Worm (Caenorhabditis elegans) whole organism, young adult: ENCODE data around the gene F18E3.12.

ENCODE experiments used
- B0035.1 ChIP-seq: sonication (generic microtip); optimal IDR thresholded peaks from 2 replicates; lab custom pipeline; 2016; ENCODE audit warnings: missing genetic modification characterization, mild to moderate bottlenecking, missing compliant biosample characterization, missing genotype, missing genetic modification reagents
- B0336.3 ChIP-seq: fragments of 200-800 bp; sonication (Bioruptor generic); IDR thresholded peaks from 2 replicates; pipeline ENCODE4 v1.3.6; 2022; ENCODE audit warnings: missing genetic modification characterization, missing compliant biosample characterization
- F23B12.7 ChIP-seq: sonication (generic microtip); optimal IDR thresholded peaks from 2 replicates; lab custom pipeline; 2017; ENCODE audit warnings: missing genetic modification characterization, mild to moderate bottlenecking, missing compliant biosample characterization, antibody characterized with exemption, moderate library complexity; ENCODE audit not compliant: insufficient read depth
- F33H1.4 ChIP-seq: fragments of 200-800 bp; sonication (Bioruptor generic); IDR thresholded peaks from 2 replicates; pipeline ENCODE4 v1.3.6; 2022; ENCODE audit warnings: missing genetic modification reagents, missing genetic modification characterization, missing compliant biosample characterization
- F37B4.10 ChIP-seq: fragments of 200-800 bp; sonication (Bioruptor generic); IDR thresholded peaks from 2 replicates; pipeline ENCODE4 v1.3.6; 2022; ENCODE audit warnings: missing genetic modification characterization, missing compliant biosample characterization
- F55B11.4 ChIP-seq: sonication (generic microtip); optimal IDR thresholded peaks from 2 replicates; lab custom pipeline; 2016; ENCODE audit warnings: missing compliant biosample characterization, missing genetic modification characterization, borderline replicate concordance; ENCODE audit not compliant: insufficient read depth
- F57C9.4 ChIP-seq: sonication (generic microtip); optimal IDR thresholded peaks from 2 replicates; lab custom pipeline; 2017; ENCODE audit warnings: mild to moderate bottlenecking, missing genetic modification characterization, missing compliant biosample characterization
- K12H6.12 ChIP-seq: fragments of 200-800 bp; sonication (Bioruptor generic); optimal IDR thresholded peaks from 2 replicates; lab custom pipeline; 2018; ENCODE audit warnings: mild to moderate bottlenecking, missing genetic modification characterization, missing compliant biosample characterization
- aptf-2 ChIP-seq: fragments of 200-800 bp; sonication (Bioruptor generic); conservative IDR thresholded peaks from 2 replicates; pipeline ENCODE4 v1.3.6; 2022; ENCODE audit warnings: missing genetic modification reagents, missing genetic modification characterization, missing compliant biosample characterization
- athp-1 ChIP-seq: sonication (generic microtip); optimal IDR thresholded peaks from 2 replicates; lab custom pipeline; 2017; ENCODE audit warnings: mild to moderate bottlenecking, missing genetic modification characterization, missing compliant biosample characterization
- attf-6 ChIP-seq: fragments of 200-800 bp; sonication (Bioruptor generic); IDR thresholded peaks from 2 replicates; pipeline ENCODE4 v1.3.6; 2022; ENCODE audit warnings: missing genetic modification reagents, missing genetic modification characterization, missing compliant biosample characterization
- bed-1 ChIP-seq: fragments of 200-800 bp; sonication (Bioruptor generic); IDR thresholded peaks from 2 replicates; pipeline ENCODE4 v1.3.6; 2022; ENCODE audit warnings: missing genetic modification reagents, missing genetic modification characterization, missing compliant biosample characterization
- cebp-1 ChIP-seq, 2 experiments: fragments of 200-800 bp in 1 of 2; sonication (Bioruptor generic) in 1 of 2; sonication (generic microtip) in 1 of 2; IDR thresholded peaks in 1 of 2; optimal IDR thresholded peaks in 1 of 2; 2 replicates each; pipeline versions ENCODE4 v1.3.6 to Lab custom; 2017 to 2022; ENCODE audit warnings: missing compliant biosample characterization in 2 of 2, missing genetic modification characterization in 2 of 2, mild to moderate bottlenecking in 1 of 2, missing genetic modification reagents in 1 of 2, moderate library complexity in 1 of 2
- ceh-100 ChIP-seq: fragments of 200-800 bp; sonication (Bioruptor generic); IDR thresholded peaks from 2 replicates; pipeline ENCODE4 v1.3.6; 2022; ENCODE audit warnings: missing genetic modification reagents, missing genetic modification characterization, missing compliant biosample characterization
- ceh-27 ChIP-seq: fragments of 200-800 bp; sonication (Bioruptor generic); optimal IDR thresholded peaks from 2 replicates; lab custom pipeline; 2018; ENCODE audit warnings: mild to moderate bottlenecking, missing genetic modification characterization, moderate library complexity, missing compliant biosample characterization
- ceh-40 ChIP-seq: fragments of 200-800 bp; sonication (Bioruptor generic); IDR thresholded peaks from 2 replicates; pipeline ENCODE4 v1.3.6; 2022; ENCODE audit warnings: missing genetic modification characterization, missing compliant biosample characterization
- ceh-58 ChIP-seq: fragments of 200-800 bp; sonication (Bioruptor generic); IDR thresholded peaks from 2 replicates; pipeline ENCODE4 v1.3.6; 2022; ENCODE audit warnings: missing genetic modification characterization, missing compliant biosample characterization
- ceh-79 ChIP-seq: sonication (generic microtip); optimal IDR thresholded peaks from 2 replicates; lab custom pipeline; 2017; ENCODE audit warnings: mild to moderate bottlenecking, missing genetic modification characterization, missing compliant biosample characterization
- chd-7 ChIP-seq: sonication (generic microtip); optimal IDR thresholded peaks from 2 replicates; lab custom pipeline; 2016; ENCODE audit warnings: mild to moderate bottlenecking, missing genetic modification characterization, moderate library complexity, missing compliant biosample characterization
- dpl-1 ChIP-seq: fragments of 150-350 bp; optimal IDR thresholded peaks from 2 replicates; lab custom pipeline; 2014; ENCODE audit warnings: missing biosample characterization, missing genetic modification reagents, missing genetic modification characterization
- hlh-12 ChIP-seq: sonication (generic microtip); optimal IDR thresholded peaks from 2 replicates; lab custom pipeline; 2016; ENCODE audit warnings: missing genetic modification characterization, missing compliant biosample characterization
- hlh-26 ChIP-seq: fragments of 200-800 bp; sonication (Bioruptor generic); conservative IDR thresholded peaks from 2 replicates; pipeline ENCODE4 v1.3.6; 2022; ENCODE audit warnings: missing genetic modification reagents, missing genetic modification characterization, missing compliant biosample characterization
- hmg-1.2 ChIP-seq: fragments of 200-800 bp; sonication (Bioruptor generic); IDR thresholded peaks from 2 replicates; pipeline ENCODE4 v1.3.6; 2022; ENCODE audit warnings: missing genetic modification reagents, missing genetic modification characterization, missing compliant biosample characterization
- let-607 ChIP-seq, 2 experiments: fragments of 200-800 bp in 1 of 2; sonication (Bioruptor generic) in 1 of 2; sonication (generic microtip) in 1 of 2; optimal IDR thresholded peaks; 2 replicates each; lab custom pipeline; 2016 to 2018; ENCODE audit warnings: mild to moderate bottlenecking in 2 of 2, missing compliant biosample characterization in 2 of 2, missing genetic modification characterization in 2 of 2, moderate library complexity in 2 of 2, missing genotype in 1 of 2
- lin-35 ChIP-seq, 3 experiments: fragments of 150-350 bp in 2 of 3; sonication (generic microtip) in 1 of 3; optimal IDR thresholded peaks; 2 replicates each; lab custom pipeline; 2014 to 2018; ENCODE audit warnings: missing biosample characterization in 3 of 3, missing genetic modification characterization in 3 of 3, missing genetic modification reagents in 3 of 3
- lin-40 ChIP-seq: sonication (generic microtip); optimal IDR thresholded peaks from 2 replicates; lab custom pipeline; 2016; ENCODE audit warnings: missing genetic modification characterization, mild to moderate bottlenecking, missing compliant biosample characterization, missing genotype, missing genetic modification reagents
- lin-54 ChIP-seq: fragments of 200-800 bp; sonication (Bioruptor generic); optimal IDR thresholded peaks from 2 replicates; lab custom pipeline; 2018; ENCODE audit warnings: mild to moderate bottlenecking, missing genetic modification characterization, missing compliant biosample characterization
- lsy-27 ChIP-seq: sonication (generic microtip); optimal IDR thresholded peaks from 2 replicates; lab custom pipeline; 2017; ENCODE audit warnings: missing genetic modification characterization, mild to moderate bottlenecking, missing compliant biosample characterization, antibody characterized with exemption, missing genotype, borderline replicate concordance; ENCODE audit not compliant: insufficient read depth
- madf-3 ChIP-seq: fragments of 200-800 bp; sonication (Bioruptor generic); IDR thresholded peaks from 2 replicates; pipeline ENCODE4 v1.3.6; 2022; ENCODE audit warnings: missing genetic modification reagents, missing genetic modification characterization, missing compliant biosample characterization
- nfya-1 ChIP-seq: sonication (generic microtip); optimal IDR thresholded peaks from 2 replicates; lab custom pipeline; 2017; ENCODE audit warnings: antibody characterized with exemption, missing compliant biosample characterization, missing genetic modification characterization, borderline replicate concordance; ENCODE audit not compliant: insufficient read depth
- nfyb-1 ChIP-seq: fragments of 200-800 bp; sonication (Bioruptor generic); IDR thresholded peaks from 2 replicates; pipeline ENCODE4 v1.3.6; 2022; ENCODE audit warnings: missing genetic modification reagents, missing genetic modification characterization, missing compliant biosample characterization
- nhr-120 ChIP-seq: fragments of 200-800 bp; sonication (Bioruptor generic); IDR thresholded peaks from 2 replicates; pipeline ENCODE4 v1.3.6; 2022; ENCODE audit warnings: missing genetic modification characterization, missing compliant biosample characterization
- nhr-80 ChIP-seq: sonication (generic microtip); optimal IDR thresholded peaks from 2 replicates; lab custom pipeline; 2016; ENCODE audit warnings: missing genetic modification characterization, missing compliant biosample characterization
- rec-8 ChIP-seq, 2 experiments: sonication (generic microtip); optimal IDR thresholded peaks; 2 replicates each; lab custom pipeline; 2016; ENCODE audit warnings: mild to moderate bottlenecking in 2 of 2, missing genetic modification characterization in 2 of 2, missing genetic modification reagents in 2 of 2, missing genotype in 2 of 2, missing biosample characterization in 1 of 2, missing compliant biosample characterization in 1 of 2, moderate library complexity in 1 of 2
- rpc-1 ChIP-seq, 2 experiments: fragments of 150-350 bp in 1 of 2; sonication (generic microtip) in 1 of 2; optimal IDR thresholded peaks; 2 replicates each; lab custom pipeline; 2014 to 2018; ENCODE audit warnings: missing biosample characterization in 1 of 2, missing genetic modification characterization in 1 of 2, missing genetic modification reagents in 1 of 2, missing genotype in 1 of 2
- snpc-1.1 ChIP-seq: sonication (generic microtip); optimal IDR thresholded peaks from 2 replicates; lab custom pipeline; 2017; ENCODE audit warnings: missing genetic modification characterization, mild to moderate bottlenecking, missing compliant biosample characterization, antibody characterized with exemption, moderate library complexity, missing genotype, missing genetic modification reagents; ENCODE audit not compliant: insufficient read depth
- snpc-1.3 ChIP-seq: sonication (generic microtip); optimal IDR thresholded peaks from 2 replicates; lab custom pipeline; 2017; ENCODE audit warnings: missing genetic modification characterization, mild to moderate bottlenecking, missing compliant biosample characterization, antibody characterized with exemption, moderate library complexity, missing genotype, missing genetic modification reagents; ENCODE audit not compliant: insufficient read depth
- snpc-3.4 ChIP-seq: sonication (generic microtip); optimal IDR thresholded peaks from 2 replicates; lab custom pipeline; 2017; ENCODE audit warnings: missing genetic modification characterization, mild to moderate bottlenecking, missing compliant biosample characterization, antibody characterized with exemption, moderate library complexity, missing genotype, missing genetic modification reagents
- tbp1 ChIP-seq: fragments of 200-800 bp; sonication (Bioruptor generic); optimal IDR thresholded peaks from 2 replicates; lab custom pipeline; 2018; ENCODE audit warnings: mild to moderate bottlenecking, missing genetic modification characterization, missing compliant biosample characterization
- tbx-9 ChIP-seq: sonication (generic microtip); optimal IDR thresholded peaks from 2 replicates; lab custom pipeline; 2016; ENCODE audit warnings: borderline replicate concordance, missing genetic modification characterization, inconsistent platforms, missing compliant biosample characterization
- tlf-1 ChIP-seq: fragments of 200-800 bp; sonication (Bioruptor generic); optimal IDR thresholded peaks from 2 replicates; lab custom pipeline; 2018; ENCODE audit warnings: mild to moderate bottlenecking, missing genetic modification characterization, missing compliant biosample characterization
- unc-62 ChIP-seq: fragments of 150-350 bp; optimal IDR thresholded peaks from 2 replicates; lab custom pipeline; 2014; ENCODE audit warnings: missing biosample characterization, missing genetic modification reagents, missing genetic modification characterization
- ztf-3 ChIP-seq: fragments of 200-800 bp; sonication (Bioruptor generic); optimal IDR thresholded peaks from 2 replicates; lab custom pipeline; 2018; ENCODE audit warnings: mild to moderate bottlenecking, missing genetic modification characterization, missing compliant biosample characterization

Gene F18E3.12

DNA sequence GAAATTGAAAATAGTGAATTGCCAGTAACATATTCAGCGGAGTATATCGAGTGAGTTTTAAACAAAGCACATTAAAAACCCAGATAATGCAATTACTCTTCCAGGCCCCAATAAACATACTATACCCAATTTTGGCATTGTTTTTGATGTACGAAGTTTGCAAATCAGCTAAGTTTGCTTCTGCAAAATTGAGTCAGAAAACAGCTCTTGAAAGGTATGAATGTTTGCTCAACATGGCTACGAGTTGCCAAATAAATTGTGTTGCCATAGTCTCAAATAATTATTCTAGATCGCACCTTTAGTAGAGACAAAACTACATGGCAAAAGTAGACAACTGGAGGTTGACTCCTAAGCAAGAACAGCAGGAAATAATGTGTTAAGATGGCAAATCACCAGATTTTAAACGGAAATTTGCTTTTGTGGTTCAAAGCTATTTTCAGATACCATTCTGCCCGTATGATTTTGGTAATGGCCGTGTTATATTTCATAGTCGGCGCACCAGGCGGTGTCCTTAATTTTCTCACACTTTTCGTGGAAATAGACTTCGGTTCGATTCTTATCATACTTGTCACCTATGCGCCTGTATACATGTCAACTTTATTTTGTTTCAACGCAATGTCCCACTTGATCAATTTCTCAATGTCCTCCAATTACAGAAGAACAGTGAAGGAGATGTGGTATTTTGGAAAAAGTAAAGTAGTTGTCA lies 17.8 kb downstream of the F18E3.12 start (continued):
- TF ChIP-seq bed-1 (GFP tag; lab: Robert Waterston, UW) (no peak), F55B11.4 (tag; lab: Kevin White, UChicago) (no peak), snpc-1.1 (tag; lab: Kevin White, UChicago) (no peak), tbx-9 (tag; lab: Kevin White, UChicago) (peak; percentile 81), lin-35 (GFP tag; optimal IDR thresholded peaks at IDR 0.05; lab: Kevin White, UChicago) (peak in 1 of 3 experiments; percentile 29), K12H6.12 (tag; lab: Kevin White, UChicago) (peak; percentile 2), B0336.3 (peak; percentile 67), unc-62 (GFP tag; lab: Kevin White, UChicago) (no peak), nfya-1 (tag; lab: Kevin White, UChicago) (no peak), nhr-80 (tag; lab: Kevin White, UChicago) (peak; percentile 58), dpl-1 (GFP tag; lab: Kevin White, UChicago) (no peak)

DNA sequence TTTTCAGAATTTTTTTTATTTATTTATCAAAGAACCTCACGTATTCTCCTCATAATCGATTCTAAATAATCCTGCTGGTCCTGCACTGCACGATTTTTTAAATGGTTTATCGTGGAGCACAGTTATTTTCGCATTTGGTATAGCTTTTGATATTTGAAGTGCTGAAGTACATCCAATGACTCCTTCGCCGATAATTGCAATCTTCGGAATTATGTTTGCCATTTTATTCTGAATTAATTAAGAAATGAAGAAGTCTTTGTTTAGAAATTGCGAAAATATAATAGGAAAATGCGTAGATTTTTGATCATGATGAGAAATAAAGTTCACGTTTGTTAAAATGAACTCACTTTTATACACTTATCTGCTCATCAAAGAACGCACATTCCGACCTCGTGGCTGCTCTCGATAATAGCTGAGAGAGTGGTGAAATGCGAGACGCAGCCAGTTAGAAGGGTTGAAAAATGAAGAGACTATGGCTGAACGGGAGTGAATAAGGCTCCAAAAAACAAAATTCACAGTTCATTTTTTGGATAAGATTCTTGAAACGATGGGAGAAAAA lies 20.1 kb downstream of the F18E3.12 start:
- TF ChIP-seq F37B4.10 (GFP tag; lab: Robert Waterston, UW) (no peak), nhr-120 (GFP tag; lab: Robert Waterston, UW) (no peak), ceh-40 (no peak), rpc-1 (optimal IDR thresholded peaks at IDR 0.05; lab: Kevin White, UChicago) (no peak), rpc-1 (tag; optimal IDR thresholded peaks at IDR 0.05; lab: Kevin White, UChicago) (no peak), hmg-1.2 (peak; percentile 32; the same call in 1 of the 2 replicates), ceh-27 (GFP tag; lab: Kevin White, UChicago) (peak; percentile 52), F23B12.7 (tag; lab: Kevin White, UChicago) (no peak), nfyb-1 (peak; percentile 55), B0035.1 (tag; lab: Kevin White, UChicago) (no peak), nhr-80 (tag; lab: Kevin White, UChicago) (peak; percentile 45), ceh-100 (GFP tag; lab: Robert Waterston, UW) (no peak), ztf-3 (GFP tag; lab: Kevin White, UChicago) (no peak), rec-8 (tag; optimal IDR thresholded peaks at IDR 0.05; lab: Kevin White, UChicago) (no peak), ceh-58 (GFP tag; lab: Robert Waterston, UW) (no peak), madf-3 (GFP tag; lab: Robert Waterston, UW) (no peak), tbp1 (GFP tag; lab: Kevin White, UChicago) (peak; percentile 46), tlf-1 (peak; percentile 13), aptf-2 (GFP tag; lab: Robert Waterston, UW) (no peak), snpc-3.4 (tag; lab: Kevin White, UChicago) (no peak), chd-7 (tag; lab: Kevin White, UChicago) (peak; percentile 25), snpc-1.3 (no peak), let-607 (tag; optimal IDR thresholded peaks at IDR 0.05; lab: Kevin White, UChicago) (no peak), lin-40 (tag; lab: Kevin White, UChicago) (peak; percentile 26), lin-54 (GFP tag; lab: Kevin White, UChicago) (peak; percentile 9), lsy-27 (tag; lab: Kevin White, UChicago) (no peak), athp-1 (tag; lab: Kevin White, UChicago) (no peak), hlh-26 (GFP tag; lab: Robert Waterston, UW) (no peak), F33H1.4 (GFP tag; lab: Robert Waterston, UW) (no peak), hlh-12 (tag; lab: Kevin White, UChicago) (no peak), ceh-79 (tag; lab: Kevin White, UChicago) (no peak), F57C9.4 (tag; lab: Kevin White, UChicago) (no peak), cebp-1 (GFP tag; IDR thresholded peaks at IDR 0.05; lab: Robert Waterston, UW) (no peak), cebp-1 (tag; optimal IDR thresholded peaks at IDR 0.05; lab: Kevin White, UChicago) (peak; percentile 52), attf-6 (GFP tag; lab: Robert Waterston, UW) (no peak)
